Fruit fly (Drosophila melanogaster) whole organism, wandering third instar larva: ENCODE data around the gene Kmn2.
"Not testable (repeated sequence)": the region's sequence is repeated elsewhere in the genome, so short reads cannot be mapped to it uniquely, and the experiment has no call there.

Source experiments
- Abd-B ChIP-seq: fragments of >200 bp; optimal IDR thresholded peaks from 2 replicates; lab custom pipeline; 2017; ENCODE audit warnings: missing biosample characterization, missing genetic modification characterization
- CG32264 ChIP-seq: fragments of 200-800 bp; sonication (Bioruptor generic); optimal IDR thresholded peaks from 2 replicates; lab custom pipeline; 2016; ENCODE audit warnings: missing biosample characterization, missing genetic modification characterization
- CG9705 ChIP-seq: fragments of 200-800 bp; sonication (Bioruptor generic); optimal IDR thresholded peaks from 2 replicates; lab custom pipeline; 2018; ENCODE audit warnings: missing biosample characterization, mild to moderate bottlenecking, missing genetic modification characterization
- CrebA ChIP-seq: fragments of 200-800 bp; sonication (Bioruptor generic); optimal IDR thresholded peaks from 2 replicates; lab custom pipeline; 2016; ENCODE audit warnings: missing biosample characterization, mild to moderate bottlenecking, missing genetic modification characterization, borderline replicate concordance
- Dfd ChIP-seq: fragments of >200 bp; optimal IDR thresholded peaks from 2 replicates; lab custom pipeline; 2017; ENCODE audit warnings: missing biosample characterization, missing genetic modification characterization
- Dif ChIP-seq: fragments of 200-275, 200-300 bp; sonication (Bioruptor generic); optimal IDR thresholded peaks from 2 replicates; lab custom pipeline; 2018; ENCODE audit warnings: missing biosample characterization, missing genetic modification characterization; ENCODE audit not compliant: partially characterized antibody
- GATAd ChIP-seq: sonication (Bioruptor generic); optimal IDR thresholded peaks from 2 replicates; lab custom pipeline; 2016; ENCODE audit warnings: missing biosample characterization, missing genetic modification characterization
- HLH106 ChIP-seq: fragments of 200-800 bp; optimal IDR thresholded peaks from 3 replicates; lab custom pipeline; 2019; ENCODE audit warnings: missing biosample characterization, mild to moderate bottlenecking, missing genetic modification characterization, moderate library complexity
- Hnf4 ChIP-seq: fragments of 200-800 bp; sonication (Bioruptor generic); optimal IDR thresholded peaks from 2 replicates; lab custom pipeline; 2016; ENCODE audit warnings: missing biosample characterization, mild to moderate bottlenecking, missing genetic modification characterization
- Hr78 ChIP-seq: fragments of >200 bp; optimal IDR thresholded peaks from 2 replicates; lab custom pipeline; 2017; ENCODE audit warnings: missing biosample characterization, missing genetic modification characterization
- Hr83 ChIP-seq: fragments of 200-300 bp; sonication (Bioruptor generic); optimal IDR thresholded peaks from 2 replicates; lab custom pipeline; 2016; ENCODE audit warnings: missing biosample characterization, mild to moderate bottlenecking, missing genetic modification characterization, moderate library complexity; ENCODE audit not compliant: poor library complexity, severe bottlenecking
- Jra ChIP-seq: sonication (Bioruptor generic); optimal IDR thresholded peaks from 2 replicates; lab custom pipeline; 2016; ENCODE audit warnings: missing biosample characterization, missing genetic modification characterization
- Mio ChIP-seq: sonication (Bioruptor generic); optimal IDR thresholded peaks from 2 replicates; lab custom pipeline; 2016; ENCODE audit warnings: missing biosample characterization, missing genetic modification characterization
- Myc ChIP-seq: fragments of >200 bp; optimal IDR thresholded peaks from 2 replicates; lab custom pipeline; 2017
- N ChIP-seq: fragments of >200 bp; optimal IDR thresholded peaks from 2 replicates; lab custom pipeline; 2018; ENCODE audit warnings: missing biosample characterization, missing external identifiers, missing genetic modification characterization
- OdsH ChIP-seq: fragments of 200-800 bp; sonication (Bioruptor generic); optimal IDR thresholded peaks from 2 replicates; lab custom pipeline; 2016; ENCODE audit warnings: missing biosample characterization, mild to moderate bottlenecking, missing genetic modification characterization
- Rel ChIP-seq, 2 experiments: fragments of 200-800 bp; sonication (Bioruptor generic) in 1 of 2; optimal IDR thresholded peaks; 2 replicates in 1 of 2; 3 replicates in 1 of 2; lab custom pipeline; 2016 to 2019; ENCODE audit warnings: mild to moderate bottlenecking in 2 of 2, missing biosample characterization in 2 of 2, missing genetic modification characterization in 2 of 2, moderate library complexity in 1 of 2
- Sp1 ChIP-seq: fragments of 200-800 bp; sonication (Bioruptor generic); optimal IDR thresholded peaks from 3 replicates; lab custom pipeline; 2019; ENCODE audit warnings: missing biosample characterization, mild to moderate bottlenecking, missing genetic modification characterization, moderate library complexity
- Vsx2 ChIP-seq: fragments of 200-300, 225-300 bp; sonication (Bioruptor generic); optimal IDR thresholded peaks from 2 replicates; lab custom pipeline; 2018; ENCODE audit warnings: missing biosample characterization, missing genetic modification characterization; ENCODE audit not compliant: partially characterized antibody
- br ChIP-seq: fragments of 200-800 bp; sonication (Bioruptor generic); optimal IDR thresholded peaks from 2 replicates; lab custom pipeline; 2016; ENCODE audit warnings: missing biosample characterization, missing genetic modification characterization
- brk ChIP-seq: fragments of 200-800 bp; sonication (Bioruptor generic); optimal IDR thresholded peaks from 2 replicates; lab custom pipeline; 2016; ENCODE audit warnings: missing biosample characterization, mild to moderate bottlenecking, missing genetic modification characterization
- dl ChIP-seq, 2 experiments: fragments of 175-275, 200-275 bp in 1 of 2; fragments of 200-275 bp in 1 of 2; sonication (Bioruptor generic); optimal IDR thresholded peaks; lab custom pipeline; 2018; ENCODE audit warnings: mild to moderate bottlenecking in 2 of 2, missing biosample characterization in 2 of 2, missing genetic modification characterization in 2 of 2, moderate library complexity in 2 of 2; ENCODE audit not compliant: partially characterized antibody in 2 of 2, insufficient read depth in 1 of 2
- dmrt93B ChIP-seq: fragments of 200-800 bp; sonication (Bioruptor generic); optimal IDR thresholded peaks from 2 replicates; lab custom pipeline; 2018; ENCODE audit warnings: missing biosample characterization, mild to moderate bottlenecking, missing genetic modification characterization
- dsf ChIP-seq: sonication (Bioruptor generic); optimal IDR thresholded peaks from 2 replicates; lab custom pipeline; 2016; ENCODE audit warnings: missing biosample characterization, missing genetic modification characterization, borderline replicate concordance
- ey ChIP-seq: fragments of 200-800 bp; sonication (Bioruptor generic); optimal IDR thresholded peaks from 2 replicates; lab custom pipeline; 2016; ENCODE audit warnings: missing biosample characterization, missing genetic modification characterization
- foxo ChIP-seq, 2 experiments: fragments of 200-800 bp; sonication (Bioruptor generic); optimal IDR thresholded peaks; 2 replicates in 1 of 2; 3 replicates in 1 of 2; lab custom pipeline; 2016 to 2017; ENCODE audit warnings: missing biosample characterization in 2 of 2, missing genetic modification characterization in 2 of 2
- fru ChIP-seq: fragments of 200-800 bp; sonication (Bioruptor generic); optimal IDR thresholded peaks from 3 replicates; lab custom pipeline; 2016; ENCODE audit warnings: missing biosample characterization, mild to moderate bottlenecking, missing genetic modification characterization
- h ChIP-seq: fragments of 200-800 bp; sonication (Bioruptor generic); optimal IDR thresholded peaks from 3 replicates; lab custom pipeline; 2016; ENCODE audit warnings: missing biosample characterization, mild to moderate bottlenecking, missing genetic modification characterization
- jim ChIP-seq: fragments of 175-275, 200-325 bp; sonication (Bioruptor generic); optimal IDR thresholded peaks from 2 replicates; lab custom pipeline; 2016; ENCODE audit warnings: missing biosample characterization, mild to moderate bottlenecking, missing genetic modification characterization
- lola ChIP-seq: fragments of >200 bp; optimal IDR thresholded peaks from 2 replicates; lab custom pipeline; 2017; ENCODE audit warnings: missing biosample characterization, missing genetic modification characterization
- pan ChIP-seq: fragments of >200 bp; optimal IDR thresholded peaks from 2 replicates; lab custom pipeline; 2017
- rgr ChIP-seq: fragments of 200-800 bp; sonication (Bioruptor generic); optimal IDR thresholded peaks from 3 replicates; lab custom pipeline; 2016; ENCODE audit warnings: missing biosample characterization, mild to moderate bottlenecking, missing genetic modification characterization
- sage ChIP-seq: fragments of 200-800 bp; sonication (Bioruptor generic); optimal IDR thresholded peaks from 2 replicates; lab custom pipeline; 2016; ENCODE audit warnings: missing biosample characterization, mild to moderate bottlenecking, missing genetic modification characterization
- sv ChIP-seq: fragments of 200-800 bp; sonication (Bioruptor generic); optimal IDR thresholded peaks from 3 replicates; lab custom pipeline; 2016; ENCODE audit warnings: missing biosample characterization, missing genetic modification characterization
- tai ChIP-seq: sonication (Bioruptor generic); optimal IDR thresholded peaks from 2 replicates; lab custom pipeline; 2016; ENCODE audit warnings: missing biosample characterization, missing genetic modification characterization
- usp ChIP-seq: fragments of >200 bp; optimal IDR thresholded peaks from 2 replicates; lab custom pipeline; 2017; ENCODE audit warnings: missing biosample characterization, missing genetic modification characterization
- woc ChIP-seq: sonication (Bioruptor generic); optimal IDR thresholded peaks from 2 replicates; lab custom pipeline; 2016; ENCODE audit warnings: missing biosample characterization, mild to moderate bottlenecking, missing genetic modification characterization

The Kmn2 gene

DNA sequence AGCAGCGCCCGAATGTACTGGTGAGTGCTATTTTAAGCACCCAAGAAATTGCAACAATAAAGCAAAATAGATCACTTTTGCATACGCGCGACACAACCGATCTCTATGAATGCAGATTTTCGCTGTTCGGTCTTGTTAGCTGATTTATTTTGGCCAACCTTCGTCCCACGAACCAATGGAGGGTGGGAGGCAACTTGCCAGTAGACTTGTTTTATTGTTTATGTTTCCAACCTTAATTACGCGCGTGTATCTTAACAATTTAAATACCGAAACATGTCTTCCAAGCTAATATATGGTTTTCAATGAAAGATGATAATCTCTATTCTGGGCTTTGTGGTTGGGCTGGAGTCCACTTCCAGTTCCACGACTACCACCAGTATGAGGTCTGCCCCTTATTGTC lies 47.8 kb upstream of the Kmn2 start, which contains the start of gene CG43618:
Gene CG43618 (plus strand): TSS at position 301 of the 400 bp plus-strand sequence.
- TF ChIP-seq Dif, brk, Jra: not testable (repeated sequence)

DNA sequence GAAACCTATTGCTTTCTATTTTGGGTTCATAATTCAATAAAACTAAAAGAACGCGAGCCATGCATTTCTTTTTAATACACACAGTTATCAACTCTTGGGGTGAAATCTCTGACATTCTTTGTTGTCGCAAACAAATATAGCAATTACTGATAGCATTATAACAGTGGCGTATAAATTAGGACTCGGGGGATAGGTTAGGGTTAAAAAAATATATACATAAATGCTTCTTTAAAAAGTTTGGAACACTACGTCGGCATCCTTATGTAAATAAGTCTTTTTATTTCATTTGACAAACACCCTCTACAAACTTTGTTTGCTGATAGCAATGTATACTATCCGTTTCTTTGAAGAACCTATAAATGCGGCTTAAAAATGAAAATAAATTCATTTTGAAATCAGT lies 39.7 kb upstream of the Kmn2 start, which contains the start of gene CG43060:
Gene CG43060 (plus strand): TSS at position 382 of the 400 bp plus-strand sequence.
- TF ChIP-seq Dif (no peak), CG9705 (GFP tag; lab: Kevin White, UChicago) (no peak), Sp1 (GFP tag; lab: Kevin White, UChicago) (no peak), usp (no peak), dsf (GFP tag; lab: Kevin White, UChicago) (no peak), Vsx2 (GFP tag; lab: Kevin White, UChicago) (no peak), Hr83 (GFP tag; lab: Kevin White, UChicago) (no peak), br (GFP tag; lab: Kevin White, UChicago) (no peak), jim (no peak), Hr78 (GFP tag; lab: Kevin White, UChicago) (no peak), Rel (GFP tag; optimal IDR thresholded peaks at IDR 0.05; lab: Kevin White, UChicago) (no peak), Rel (tag; optimal IDR thresholded peaks at IDR 0.05; lab: Kevin White, UChicago) (no peak), rgr (GFP tag; lab: Kevin White, UChicago) (peak; percentile 38), h (peak; percentile 11), pan (no peak), sv (GFP tag; lab: Kevin White, UChicago) (no peak), brk (no peak), CG32264 (no peak), foxo (GFP tag; optimal IDR thresholded peaks at IDR 0.05; lab: Kevin White, UChicago) (peak in 1 of 2 experiments; percentile 27), fru (peak; percentile 16), tai (no peak), sage (GFP tag; lab: Kevin White, UChicago) (no peak), lola (GFP tag; lab: Kevin White, UChicago) (no peak), HLH106 (tag; lab: Kevin White, UChicago) (no peak), ey (GFP tag; lab: Kevin White, UChicago) (peak; percentile 16), N (GFP tag; lab: Kevin White, UChicago) (no peak), Hnf4 (no peak), CrebA (GFP tag; lab: Kevin White, UChicago) (no peak), dl (GFP tag; optimal IDR thresholded peaks at IDR 0.05; lab: Kevin White, UChicago; ENCODE audit: insufficient read depth in 1 of 2, partially characterized antibody in 2 of 2) (no peak), Myc (no peak), dmrt93B (GFP tag; lab: Kevin White, UChicago) (no peak), Abd-B (GFP tag; lab: Kevin White, UChicago) (no peak), Mio (GFP tag; lab: Kevin White, UChicago) (no peak), OdsH (GFP tag; lab: Kevin White, UChicago) (peak; percentile 10)

DNA sequence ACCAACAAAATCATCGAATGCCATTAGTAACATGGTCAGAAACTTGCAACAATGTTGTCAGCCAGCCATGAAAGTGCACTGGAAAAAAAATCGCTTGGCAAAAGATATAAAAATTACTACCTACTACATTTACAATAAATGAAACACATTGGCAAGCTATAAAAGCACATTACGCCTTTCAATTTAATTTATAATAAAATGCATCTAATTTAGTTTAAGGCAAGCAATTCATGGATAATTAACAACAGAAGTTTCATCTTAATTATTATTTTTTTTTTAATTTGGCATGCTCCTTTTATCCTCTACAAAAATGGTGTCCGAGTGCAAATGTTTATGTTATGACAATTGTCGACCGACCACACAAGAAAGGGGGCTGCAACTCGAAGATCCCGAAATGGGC lies 37.8 kb upstream of the Kmn2 start:
- no peak for TF ChIP-seq usp

DNA sequence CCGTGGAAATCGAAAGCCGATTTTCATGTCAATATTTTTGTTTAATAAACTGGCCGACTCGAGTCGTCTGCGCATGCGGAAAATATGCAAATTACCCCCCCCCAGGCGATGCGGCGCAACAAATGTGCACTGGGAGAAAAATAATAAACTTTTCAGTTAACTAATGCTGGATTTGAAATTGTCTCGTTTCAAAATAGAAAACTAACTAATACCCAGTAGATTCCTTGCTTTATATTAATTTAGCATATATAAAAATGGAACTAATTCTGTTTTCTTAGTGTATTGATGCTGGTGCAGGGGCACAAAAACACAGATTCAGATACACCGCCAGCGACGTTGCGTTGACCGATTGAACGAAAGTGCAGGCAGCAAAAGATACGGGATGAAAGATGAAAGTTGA lies 36.8 kb upstream of the Kmn2 start:
- peak; percentile 48 for TF ChIP-seq rgr (GFP tag; lab: Kevin White, UChicago)
- TF ChIP-seq Vsx2 (GFP tag; lab: Kevin White, UChicago) = no peak
- no peak for TF ChIP-seq woc (GFP tag; lab: Kevin White, UChicago)
- TF ChIP-seq ey (GFP tag; lab: Kevin White, UChicago) = no peak
- peak; percentile 42 for TF ChIP-seq HLH106 (tag; lab: Kevin White, UChicago)
- TF ChIP-seq dmrt93B (GFP tag; lab: Kevin White, UChicago) = no peak
- no peak for TF ChIP-seq Dif
- no peak for TF ChIP-seq Dfd (GFP tag; lab: Kevin White, UChicago)
- TF ChIP-seq lola (GFP tag; lab: Kevin White, UChicago) = no peak
- no peak for TF ChIP-seq GATAd (GFP tag; lab: Kevin White, UChicago)
- peak; percentile 23 for TF ChIP-seq h
- no peak for TF ChIP-seq Sp1 (GFP tag; lab: Kevin White, UChicago)
- TF ChIP-seq fru = peak; percentile 46
- peak; percentile 27 for TF ChIP-seq Hnf4
- peak; percentile 1 for TF ChIP-seq br (GFP tag; lab: Kevin White, UChicago)
- TF ChIP-seq Mio (GFP tag; lab: Kevin White, UChicago) = no peak
- TF ChIP-seq foxo (GFP tag; optimal IDR thresholded peaks at IDR 0.05; lab: Kevin White, UChicago) = peak in 1 of 2 experiments; percentile 53
- TF ChIP-seq Hr78 (GFP tag; lab: Kevin White, UChicago) = no peak
